Worm (Caenorhabditis elegans): ENCODE data around the gene egas-4.

egas-4 gene

ce11 chrIV:7486201-7486947 lies 11.3 kb downstream of the egas-4 start, which contains the start of the genes his-61 and his-62 (continued):
- TF ChIP-seq jun-1 (tag; optimal IDR thresholded peaks at IDR 0.05) (peak; percentile 61), snpc-4 (tag; optimal IDR thresholded peaks at IDR 0.05) (peak; percentile 25), Y116A8C.19 (tag; optimal IDR thresholded peaks at IDR 0.05; ENCODE audit: borderline replicate concordance) (no peak), fkh-4 (tag; optimal IDR thresholded peaks at IDR 0.05; ENCODE audit: borderline replicate concordance) (no peak), rnt-1 (tag; optimal IDR thresholded peaks at IDR 0.05) (no peak), lir-3 (tag; optimal IDR thresholded peaks at IDR 0.05; ENCODE audit: poor library complexity) (no peak), egl-13 (tag; optimal IDR thresholded peaks at IDR 0.05) (no peak), fkh-10 (GFP tag; optimal IDR thresholded peaks at IDR 0.05) (no peak), elt-3 (tag; optimal IDR thresholded peaks at IDR 0.05) (no peak), mab-9 (GFP tag; IDR thresholded peaks at IDR 0.05) (no peak), mdl-1 (tag; optimal IDR thresholded peaks at IDR 0.05) (no peak), nhr-12 (tag; optimal IDR thresholded peaks at IDR 0.05) (no peak), skn-1 (tag; optimal IDR thresholded peaks at IDR 0.05) (no peak), efl-1 (optimal IDR thresholded peaks at IDR 0.05) (peak; percentile 45), efl-1 (GFP tag; optimal IDR thresholded peaks at IDR 0.05 in 1 of 2) (peak in 1 of 2 experiments; percentile 57), mef-2 (tag; optimal IDR thresholded peaks at IDR 0.05) (no peak), nhr-11 (tag; optimal IDR thresholded peaks at IDR 0.05) (no peak), nhr-85 (tag) (peak; percentile 82), ztf-11 (tag; optimal IDR thresholded peaks at IDR 0.05) (peak in 1 of 2 experiments; percentile 93), tbx-2 (tag; optimal IDR thresholded peaks at IDR 0.05) (peak; percentile 52), snu-23 (GFP tag; optimal IDR thresholded peaks at IDR 0.05) (peak; percentile 59), nhr-28 (tag; optimal IDR thresholded peaks at IDR 0.05) (no peak), nhr-47 (tag; optimal IDR thresholded peaks at IDR 0.05) (peak; percentile 59), nhr-90 (tag; optimal IDR thresholded peaks at IDR 0.05; ENCODE audit: poor library complexity) (peak; percentile 34), sup-37 (GFP tag; optimal IDR thresholded peaks at IDR 0.05) (no peak), ceh-63 (GFP tag; optimal IDR thresholded peaks at IDR 0.05) (no peak), lsy-2 (tag; optimal IDR thresholded peaks at IDR 0.05) (peak in 1 of 2 experiments; percentile 50), C16A3.4 (tag; optimal IDR thresholded peaks at IDR 0.05) (no peak), grh-1 (GFP tag; IDR thresholded peaks at IDR 0.05) (peak; percentile 60)

DNA sequence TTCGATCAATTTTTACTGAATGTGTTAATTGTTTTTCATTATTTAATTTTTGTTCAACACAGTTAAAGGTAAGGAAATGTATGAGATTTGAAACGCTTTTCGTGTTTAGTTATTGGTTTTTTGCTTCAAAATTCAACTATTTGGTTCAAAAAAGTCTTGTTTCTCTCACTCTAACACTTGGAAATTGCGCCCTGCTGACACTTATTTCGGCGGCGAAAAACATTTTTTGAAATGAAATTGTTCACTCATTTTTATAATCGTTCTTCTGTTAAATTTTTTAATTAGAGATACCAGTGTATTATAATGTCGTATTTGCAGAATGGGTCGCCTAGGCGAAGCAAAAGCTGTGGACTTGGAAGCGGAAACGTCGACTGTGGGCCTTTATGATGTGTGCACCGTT lies 19.5 kb downstream of the egas-4 start, which contains the start of gene rod-1:
Gene rod-1, plus strand, starts transcription at position 319 of the 400 bp plus-strand sequence.
- TF ChIP-seq lsy-2 (tag; optimal IDR thresholded peaks at IDR 0.05) (peak in 1 of 2 experiments; percentile 69), pag-3 (tag; optimal IDR thresholded peaks at IDR 0.05; ENCODE audit: borderline replicate concordance, insufficient read depth) (no peak), nhr-71 (tag; optimal IDR thresholded peaks at IDR 0.05) (no peak), dpl-1 (GFP tag; optimal IDR thresholded peaks at IDR 0.05) (peak; percentile 31 to 84 (median 73)), lin-14 (GFP tag; optimal IDR thresholded peaks at IDR 0.05) (no peak), lin-35 (GFP tag; optimal IDR thresholded peaks at IDR 0.05) (peak; percentile 63 to 89), efl-1 (optimal IDR thresholded peaks at IDR 0.05) (peak; percentile 65 to 72), efl-1 (GFP tag; optimal IDR thresholded peaks at IDR 0.05 in 1 of 2) (peak; percentile 79 to 97), ztf-11 (tag; optimal IDR thresholded peaks at IDR 0.05) (no peak), skn-1 (tag; optimal IDR thresholded peaks at IDR 0.05) (peak; percentile 3)

- TF ChIP-seq tbx-2 (tag; optimal IDR thresholded peaks at IDR 0.05) (no peak), nhr-11 (tag; optimal IDR thresholded peaks at IDR 0.05) (no peak), skn-1 (tag; optimal IDR thresholded peaks at IDR 0.05) (no peak), swsn-7 (tag; optimal IDR thresholded peaks at IDR 0.05) (no peak), vab-15 (tag; optimal IDR thresholded peaks at IDR 0.05) (no peak), nhr-76 (tag; optimal IDR thresholded peaks at IDR 0.05) (no peak), sox-4 (tag; optimal IDR thresholded peaks at IDR 0.05) (no peak), lin-13 (GFP tag; optimal IDR thresholded peaks at IDR 0.05) (no peak), ztf-4 (tag; optimal IDR thresholded peaks at IDR 0.05) (no peak), sup-37 (GFP tag; optimal IDR thresholded peaks at IDR 0.05) (no peak), C34B4.2 (tag; optimal IDR thresholded peaks at IDR 0.05) (no peak), fkh-8 (tag; optimal IDR thresholded peaks at IDR 0.05) (no peak), mef-2 (tag; optimal IDR thresholded peaks at IDR 0.05) (no peak), snu-23 (GFP tag; optimal IDR thresholded peaks at IDR 0.05) (no peak), alr-1 (tag; optimal IDR thresholded peaks at IDR 0.05; ENCODE audit: borderline replicate concordance) (no peak), unc-98 (GFP tag; IDR thresholded peaks at IDR 0.05) (no peak), egl-13 (tag; optimal IDR thresholded peaks at IDR 0.05) (no peak), pax-3 (tag; optimal IDR thresholded peaks at IDR 0.05) (no peak), lin-14 (GFP tag; optimal IDR thresholded peaks at IDR 0.05) (no peak), snpc-4 (tag; optimal IDR thresholded peaks at IDR 0.05) (no peak)
Measured at ce11 chrIV:7477697-7478096, 20.0 kb downstream of the egas-4 start.
